Fruit fly (Drosophila melanogaster): ENCODE results near the gene CG9760.

Gene CG9760

dm6 chr3L:12193485-12193884 lies 29.9 kb upstream of the CG9760 start, which contains the start of gene thoc6:
thoc6 (minus strand) TSS chr3L:12193688.
- TF ChIP-seq fru (GFP tag; optimal IDR thresholded peaks at IDR 0.05) (no peak), CrebA (GFP tag; optimal IDR thresholded peaks at IDR 0.05; ENCODE audit: borderline replicate concordance) (peak; percentile 42)

- no peak for TF ChIP-seq rgr (GFP tag; optimal IDR thresholded peaks at IDR 0.05)
- TF ChIP-seq Vsx2 (GFP tag; optimal IDR thresholded peaks at IDR 0.05; ENCODE audit: partially characterized antibody) = no peak
Measured at dm6 chr3L:12190433-12190832, 26.9 kb upstream of the CG9760 start, which contains the start of gene Est-P. Est-P (plus strand) TSS chr3L:12190733.

- TF ChIP-seq sv (GFP tag; optimal IDR thresholded peaks at IDR 0.05) = no peak
- no peak for TF ChIP-seq Hr78 (GFP tag; optimal IDR thresholded peaks at IDR 0.05)
- TF ChIP-seq Jra (GFP tag; optimal IDR thresholded peaks at IDR 0.05) = no peak
- TF ChIP-seq woc (GFP tag; optimal IDR thresholded peaks at IDR 0.05) = no peak
- TF ChIP-seq jim (GFP tag; optimal IDR thresholded peaks at IDR 0.05) = no peak
- TF ChIP-seq h (GFP tag; optimal IDR thresholded peaks at IDR 0.05) = no peak
Measured at dm6 chr3L:12188518-12188917, 25.0 kb upstream of the CG9760 start, which contains the start of gene Est-6. Est-6 (plus strand) TSS chr3L:12188818.

dm6 chr3L:12185336-12185735 lies 21.8 kb upstream of the CG9760 start:
- TF ChIP-seq CG9705 (GFP tag; optimal IDR thresholded peaks at IDR 0.05) = no peak
- no peak for TF ChIP-seq Rel (GFP tag; optimal IDR thresholded peaks at IDR 0.05)
- peak; percentile 52 for TF ChIP-seq Rel (tag; optimal IDR thresholded peaks at IDR 0.05)

- TF ChIP-seq Sp1 (GFP tag; optimal IDR thresholded peaks at IDR 0.05) = no peak
- TF ChIP-seq brk (GFP tag; optimal IDR thresholded peaks at IDR 0.05) = no peak
- TF ChIP-seq lola (GFP tag; optimal IDR thresholded peaks at IDR 0.05) = no peak
- no peak for TF ChIP-seq Rel (GFP tag; optimal IDR thresholded peaks at IDR 0.05)
- peak; percentile 46 for TF ChIP-seq Rel (tag; optimal IDR thresholded peaks at IDR 0.05)
- no peak for TF ChIP-seq woc (GFP tag; optimal IDR thresholded peaks at IDR 0.05)
Measured at dm6 chr3L:12184564-12185034, 21.1 kb upstream of the CG9760 start, which contains the start of gene Miox. Miox (plus strand) TSS chr3L:12184984.

- no peak for TF ChIP-seq sv (GFP tag; optimal IDR thresholded peaks at IDR 0.05)
- TF ChIP-seq pan (optimal IDR thresholded peaks at IDR 0.05) = no peak
- TF ChIP-seq dl (GFP tag; optimal IDR thresholded peaks at IDR 0.05; ENCODE audit: insufficient read depth in 1 of 2, partially characterized antibody in 2 of 2) = no peak
- no peak for TF ChIP-seq Hr78 (GFP tag; optimal IDR thresholded peaks at IDR 0.05)
- no peak for TF ChIP-seq CG32264 (GFP tag; optimal IDR thresholded peaks at IDR 0.05)
- no peak for TF ChIP-seq Myc (optimal IDR thresholded peaks at IDR 0.05)
- TF ChIP-seq OdsH (GFP tag; optimal IDR thresholded peaks at IDR 0.05) = no peak
- no peak for TF ChIP-seq tai (GFP tag; optimal IDR thresholded peaks at IDR 0.05)
- no peak for TF ChIP-seq Sp1 (GFP tag; optimal IDR thresholded peaks at IDR 0.05)
- no peak for TF ChIP-seq HLH106 (tag; optimal IDR thresholded peaks at IDR 0.05)
- TF ChIP-seq lola (GFP tag; optimal IDR thresholded peaks at IDR 0.05) = no peak
- no peak for TF ChIP-seq Rel (GFP tag; optimal IDR thresholded peaks at IDR 0.05)
- TF ChIP-seq Rel (tag; optimal IDR thresholded peaks at IDR 0.05) = no peak
- no peak for TF ChIP-seq h (GFP tag; optimal IDR thresholded peaks at IDR 0.05)
- TF ChIP-seq Hr83 (GFP tag; optimal IDR thresholded peaks at IDR 0.05; ENCODE audit: poor library complexity, severe bottlenecking) = no peak
- TF ChIP-seq rgr (GFP tag; optimal IDR thresholded peaks at IDR 0.05) = no peak
- TF ChIP-seq sage (GFP tag; optimal IDR thresholded peaks at IDR 0.05) = no peak
- TF ChIP-seq ey (GFP tag; optimal IDR thresholded peaks at IDR 0.05) = no peak
- no peak for TF ChIP-seq Vsx2 (GFP tag; optimal IDR thresholded peaks at IDR 0.05; ENCODE audit: partially characterized antibody)
- no peak for TF ChIP-seq Mio (GFP tag; optimal IDR thresholded peaks at IDR 0.05)
Measured at dm6 chr3L:12183967-12184366, 20.4 kb upstream of the CG9760 start.

dm6 chr3L:12178847-12179437 lies 15.4 kb upstream of the CG9760 start:
- no peak for TF ChIP-seq Rel (GFP tag; optimal IDR thresholded peaks at IDR 0.05)
- TF ChIP-seq Rel (tag; optimal IDR thresholded peaks at IDR 0.05) = peak; percentile 30
- no peak for TF ChIP-seq HLH106 (tag; optimal IDR thresholded peaks at IDR 0.05)

Measured in whole organism, wandering third instar larva.